Fruit fly (Drosophila melanogaster) whole organism, pupa: ENCODE measurements around the gene CG14259.

Experiments
- CG12605 ChIP-seq: fragments of 200-800 bp; sonication (Bioruptor generic); IDR thresholded peaks from 2 replicates; pipeline ENCODE4 v1.3.6; 2022; ENCODE audit warnings: missing biosample characterization, missing genetic modification characterization
- CG13204 ChIP-seq: fragments of 200-800 bp; sonication (Bioruptor generic); optimal IDR thresholded peaks from 2 replicates; lab custom pipeline; 2018; ENCODE audit warnings: missing biosample characterization, mild to moderate bottlenecking, missing genetic modification characterization, moderate library complexity
- CG14655 ChIP-seq: fragments of 200-800 bp; sonication (Bioruptor generic); optimal IDR thresholded peaks from 3 replicates; lab custom pipeline; 2017; ENCODE audit warnings: mild to moderate bottlenecking, missing biosample characterization, missing genetic modification reagents, missing genetic modification characterization
- CG4496 ChIP-seq: fragments of 200-800 bp; sonication (Bioruptor generic); IDR thresholded peaks from 3 replicates; pipeline ENCODE4 v1.3.6; 2022; ENCODE audit warnings: missing biosample characterization, missing genetic modification characterization
- CG8301 ChIP-seq: fragments of 200-800 bp; sonication (Bioruptor generic); optimal IDR thresholded peaks from 2 replicates; lab custom pipeline; 2018; ENCODE audit warnings: missing biosample characterization, mild to moderate bottlenecking, missing genetic modification characterization
- EcR ChIP-seq: fragments of 200-800 bp; sonication (Bioruptor generic); optimal IDR thresholded peaks from 3 replicates; lab custom pipeline; 2019; ENCODE audit warnings: missing biosample characterization, missing genetic modification characterization, mild to moderate bottlenecking, moderate library complexity, missing genetic modification reagents
- Ets98B ChIP-seq: fragments of 200-800 bp; sonication (Bioruptor generic); IDR thresholded peaks from 2 replicates; pipeline ENCODE4 v1.3.6; 2022; ENCODE audit warnings: missing biosample characterization, missing genetic modification characterization
- Pif1A ChIP-seq: fragments of 200-800 bp; sonication (Bioruptor generic); optimal IDR thresholded peaks from 3 replicates; lab custom pipeline; 2016; ENCODE audit warnings: missing biosample characterization, missing genetic modification characterization
- rn ChIP-seq: fragments of 200-800 bp; sonication (Bioruptor generic); IDR thresholded peaks from 2 replicates; pipeline ENCODE4 v1.3.6; 2022; ENCODE audit warnings: missing biosample characterization, missing genetic modification characterization

dm6 chr3R:27105439-27105838, 11.1 kb downstream of the CG14259 start:
- no peak for TF ChIP-seq rn (GFP tag; lab: Robert Waterston, UW)
- no peak for TF ChIP-seq CG13204 (GFP tag; lab: Kevin White, UChicago)
- no peak for TF ChIP-seq CG4496 (GFP tag; lab: Robert Waterston, UW)
- no peak for TF ChIP-seq CG14655 (GFP tag; lab: Kevin White, UChicago)
- no peak for TF ChIP-seq CG8301 (tag; lab: Kevin White, UChicago)
- no peak for TF ChIP-seq Pif1A (GFP tag; lab: Kevin White, UChicago)
- no peak for TF ChIP-seq CG12605 (GFP tag; lab: Robert Waterston, UW)
- TF ChIP-seq EcR (GFP tag; lab: Kevin White, UChicago): no peak
- TF ChIP-seq Ets98B (GFP tag; lab: Robert Waterston, UW): no peak
